Fruit fly (Drosophila melanogaster) whole organism, embryonic: ENCODE results near the gene Osi7.

ENCODE experiments used
- Blimp-1 ChIP-seq: fragments of 200-800 bp; sonication (Bioruptor generic); optimal IDR thresholded peaks from 3 replicates; lab custom pipeline; 2018; ENCODE audit warnings: missing biosample characterization, missing genetic modification characterization, mild to moderate bottlenecking, moderate library complexity, missing genetic modification reagents
- CG1024 ChIP-seq: fragments of 200-800 bp; sonication (Bioruptor generic); IDR thresholded peaks from 2 replicates; pipeline ENCODE4 v1.3.6; 2022; ENCODE audit warnings: missing biosample characterization, missing genetic modification characterization
- CG10431 ChIP-seq: fragments of 200-800 bp; sonication (Bioruptor generic); optimal IDR thresholded peaks from 3 replicates; lab custom pipeline; 2018; ENCODE audit warnings: missing biosample characterization, mild to moderate bottlenecking, missing genetic modification characterization
- CG11504 ChIP-seq: fragments of 200-800 bp; sonication (Bioruptor generic); optimal IDR thresholded peaks from 3 replicates; lab custom pipeline; 2019; ENCODE audit warnings: missing biosample characterization, mild to moderate bottlenecking, missing genetic modification characterization, moderate library complexity
- CG13894 ChIP-seq: fragments of 200-800 bp; sonication (Bioruptor generic); optimal IDR thresholded peaks from 3 replicates; lab custom pipeline; 2018; ENCODE audit warnings: missing biosample characterization, mild to moderate bottlenecking, missing genetic modification characterization, moderate library complexity
- CG14965 ChIP-seq: fragments of 200-800 bp; sonication (Bioruptor generic); optimal IDR thresholded peaks from 2 replicates; lab custom pipeline; 2016; ENCODE audit warnings: missing biosample characterization, missing genetic modification characterization, borderline replicate concordance
- CG18476 ChIP-seq: fragments of 200-800 bp; sonication (Bioruptor generic); optimal IDR thresholded peaks from 2 replicates; lab custom pipeline; 2016; ENCODE audit warnings: missing biosample characterization, mild to moderate bottlenecking, missing genetic modification characterization
- CG34224 ChIP-seq: fragments of 200-800 bp; sonication (Bioruptor generic); IDR thresholded peaks from 3 replicates; pipeline ENCODE4 v1.3.6; 2022; ENCODE audit warnings: missing biosample characterization, missing genetic modification characterization; ENCODE audit not compliant: partially characterized antibody
- Hand ChIP-seq: fragments of 200-800 bp; sonication (Bioruptor generic); optimal IDR thresholded peaks from 2 replicates; lab custom pipeline; 2017; ENCODE audit warnings: mild to moderate bottlenecking, missing biosample characterization, missing genetic modification reagents, missing genetic modification characterization
- Sox102F ChIP-seq: fragments of 200-800 bp; sonication (Bioruptor generic); optimal IDR thresholded peaks from 2 replicates; lab custom pipeline; 2018; ENCODE audit warnings: missing biosample characterization, mild to moderate bottlenecking, missing genetic modification characterization, moderate library complexity
- Sry-δ ChIP-seq: fragments of 200-800 bp; sonication (Bioruptor generic); optimal IDR thresholded peaks from 2 replicates; lab custom pipeline; 2016; ENCODE audit warnings: missing biosample characterization, missing genetic modification characterization
- abd-A ChIP-seq: fragments of 200-800 bp; sonication (Bioruptor generic); optimal IDR thresholded peaks from 3 replicates; lab custom pipeline; 2019; ENCODE audit warnings: missing biosample characterization, mild to moderate bottlenecking, missing genetic modification characterization, moderate library complexity
- chinmo ChIP-seq: fragments of 200-800 bp; sonication (Bioruptor generic); IDR thresholded peaks from 4 replicates; pipeline ENCODE4 v1.3.6; 2022; ENCODE audit warnings: missing biosample characterization, missing genetic modification characterization; ENCODE audit not compliant: partially characterized antibody
- ci ChIP-seq: fragments of 200-800 bp; sonication (Bioruptor generic); IDR thresholded peaks from 3 replicates; pipeline ENCODE4 v1.3.6; 2022; ENCODE audit warnings: missing biosample characterization, missing genetic modification characterization
- disco-r ChIP-seq: fragments of 200-800 bp; sonication (Bioruptor generic); optimal IDR thresholded peaks from 2 replicates; lab custom pipeline; 2016; ENCODE audit warnings: missing biosample characterization, missing genetic modification characterization
- kni ChIP-seq: fragments of 200-800 bp; sonication (Bioruptor generic); optimal IDR thresholded peaks from 3 replicates; lab custom pipeline; 2017; ENCODE audit warnings: mild to moderate bottlenecking, missing biosample characterization, missing genetic modification reagents, missing genetic modification characterization
- otp ChIP-seq: fragments of 200-800 bp; sonication (Bioruptor generic); IDR thresholded peaks from 3 replicates; pipeline ENCODE4, ENCODE4 v1.3.6; 2022; ENCODE audit warnings: missing biosample characterization, missing genetic modification characterization
- salm ChIP-seq: fragments of 200-800 bp; sonication (Bioruptor generic); optimal IDR thresholded peaks from 2 replicates; lab custom pipeline; 2018; ENCODE audit warnings: missing biosample characterization, mild to moderate bottlenecking, missing genetic modification characterization
- sd ChIP-seq: fragments of 200-800 bp; sonication (Bioruptor generic); optimal IDR thresholded peaks from 3 replicates; lab custom pipeline; 2018; ENCODE audit warnings: missing biosample characterization, mild to moderate bottlenecking, missing genetic modification characterization, moderate library complexity

Osi7 gene

dm6 chr3R:6297164-6297563 lies 48.4 kb downstream of the Osi7 start:
- TF ChIP-seq kni (GFP tag; lab: Kevin White, UChicago) (peak; percentile 46), ci (peak; percentile 47; the same call in 1 of the 3 replicates), CG10431 (GFP tag; lab: Kevin White, UChicago) (no peak), Sry-δ (GFP tag; lab: Kevin White, UChicago) (no peak), CG13894 (tag; lab: Kevin White, UChicago) (no peak), Sox102F (GFP tag; lab: Kevin White, UChicago) (peak; percentile 0), sd (tag; lab: Kevin White, UChicago) (peak; percentile 72), Blimp-1 (GFP tag; lab: Kevin White, UChicago) (peak; percentile 82), CG1024 (no peak), disco-r (no peak), abd-A (tag; lab: Kevin White, UChicago) (peak; percentile 16), CG34224 (no peak), chinmo (0 out of 4 replicates have a peak, but pooled peaks have one; percentile 49), otp (no peak), CG14965 (GFP tag; lab: Kevin White, UChicago) (no peak), CG11504 (tag; lab: Kevin White, UChicago) (peak; percentile 53), Hand (no peak), CG18476 (GFP tag; lab: Kevin White, UChicago) (no peak)

dm6 chr3R:6298828-6299227 lies 50.0 kb downstream of the Osi7 start, which contains the start of gene Osi14:
TSS of gene Osi14 (plus strand) at chr3R:6299128.
- 0 out of 4 replicates have a peak, but pooled peaks have one; percentile 72 for TF ChIP-seq chinmo
- TF ChIP-seq salm (tag; lab: Kevin White, UChicago), result no peak
